Worm (Caenorhabditis elegans) whole organism, L4 larva: ENCODE data around the gene T28A8.6.

ENCODE experiments used
- F49E8.2 ChIP-seq: sonication (generic microtip); optimal IDR thresholded peaks from 2 replicates; lab custom pipeline; 2016; ENCODE audit warnings: missing compliant biosample characterization, mild to moderate bottlenecking, missing genetic modification characterization, borderline replicate concordance
- Y75B8A.6 ChIP-seq: fragments of 200-800 bp; sonication (Bioruptor generic); IDR thresholded peaks from 2 replicates; pipeline ENCODE4 v1.3.6; 2022; ENCODE audit warnings: missing genetic modification reagents, missing genetic modification characterization, missing compliant biosample characterization
- arid-1 ChIP-seq: fragments of 200-800 bp; sonication (Bioruptor generic); conservative IDR thresholded peaks from 2 replicates; pipeline ENCODE4 v1.3.6; 2022; ENCODE audit warnings: missing genetic modification reagents, missing genetic modification characterization, missing compliant biosample characterization
- ceh-82 ChIP-seq: sonication (generic microtip); optimal IDR thresholded peaks from 2 replicates; lab custom pipeline; 2017; ENCODE audit warnings: missing biosample characterization, missing genetic modification characterization
- daf-8 ChIP-seq: fragments of 200-800 bp; sonication (Bioruptor generic); IDR thresholded peaks from 2 replicates; pipeline ENCODE4 v1.3.6; 2022; ENCODE audit warnings: missing genetic modification characterization, missing compliant biosample characterization
- egl-43 ChIP-seq: fragments of 200-800 bp; sonication (Bioruptor generic); IDR thresholded peaks from 2 replicates; pipeline ENCODE4 v1.3.6; 2022; ENCODE audit warnings: missing genetic modification reagents, missing genetic modification characterization, missing compliant biosample characterization
- hlh-30 ChIP-seq: sonication (generic microtip); optimal IDR thresholded peaks from 2 replicates; lab custom pipeline; 2017; ENCODE audit warnings: antibody characterized with exemption, mild to moderate bottlenecking, missing genetic modification characterization, missing compliant biosample characterization; ENCODE audit not compliant: insufficient read depth
- lin-15B ChIP-seq: fragments of 150-350 bp; sonication (generic microtip); optimal IDR thresholded peaks from 3 replicates; lab custom pipeline; 2014; ENCODE audit warnings: missing biosample characterization, missing genetic modification characterization
- nhr-42 ChIP-seq: fragments of 200-800 bp; sonication (Bioruptor generic); IDR thresholded peaks from 2 replicates; pipeline ENCODE4 v1.3.6; 2022; ENCODE audit warnings: missing genetic modification characterization, missing compliant biosample characterization
- nhr-6 ChIP-seq: fragments of 150-350 bp; optimal IDR thresholded peaks from 2 replicates; lab custom pipeline; 2014; ENCODE audit warnings: missing biosample characterization, missing genetic modification characterization
- nhr-76 ChIP-seq: fragments of 150-350 bp; optimal IDR thresholded peaks from 2 replicates; lab custom pipeline; 2014; ENCODE audit warnings: missing biosample characterization, missing genetic modification characterization
- unc-130 ChIP-seq: sonication (generic microtip); optimal IDR thresholded peaks from 2 replicates; lab custom pipeline; 2016; ENCODE audit warnings: missing genetic modification reagents, missing genetic modification characterization, missing compliant biosample characterization
- unc-62 ChIP-seq, 3 experiments: fragments of 150-350 bp in 1 of 3; sonication (generic microtip); optimal IDR thresholded peaks in 2 of 3; peaks in 1 of 3; 1 replicate in 1 of 3; 2 replicates in 2 of 3; lab custom pipeline; 2014 to 2017; ENCODE audit warnings: missing biosample characterization in 3 of 3, missing genetic modification characterization in 3 of 3, missing genetic modification reagents in 3 of 3, missing genotype in 1 of 3

DNA sequence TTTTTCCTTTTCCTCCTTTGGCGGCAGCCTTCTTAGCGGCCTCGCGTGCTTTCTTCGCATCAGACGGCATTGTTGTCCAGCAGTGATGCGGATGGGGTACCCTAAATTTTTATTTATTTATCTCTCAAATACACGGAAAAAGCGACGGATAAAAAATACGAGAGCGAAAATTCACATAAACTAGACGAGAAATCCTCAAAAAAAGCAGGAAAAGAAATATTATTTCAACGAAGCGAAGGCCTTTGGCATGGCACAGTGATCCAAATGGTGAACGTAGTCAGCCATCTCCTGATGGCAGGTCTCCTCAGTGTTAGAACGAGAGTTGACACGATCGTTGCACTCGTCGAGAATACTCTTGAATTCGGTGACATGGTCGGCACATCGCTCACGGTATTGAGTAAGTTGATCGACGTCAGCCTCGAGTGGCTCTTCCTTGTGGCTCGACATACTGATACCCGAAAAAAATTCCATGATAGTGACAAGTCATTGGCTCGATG, 36.8 kb upstream of the T28A8.6 start, which contains the start of the genes abcf-2 and T27E9.2:
- TF ChIP-seq F49E8.2 (tag; lab: Kevin White, UChicago) (no peak), hlh-30 (no peak), egl-43 (no peak), unc-62 (GFP tag; optimal IDR thresholded peaks at IDR 0.05 in 1 of 2; lab: Kevin White, UChicago) (no peak), unc-62 (tag; optimal IDR thresholded peaks at IDR 0.05; lab: Kevin White, UChicago) (no peak), Y75B8A.6 (no peak), unc-130 (no peak), arid-1 (GFP tag; lab: Robert Waterston, UW) (no peak), daf-8 (GFP tag; lab: Robert Waterston, UW) (no peak), lin-15B (tag; lab: Kevin White, UChicago) (no peak), ceh-82 (tag; lab: Kevin White, UChicago) (no peak), nhr-6 (no peak), nhr-42 (GFP tag; lab: Robert Waterston, UW) (no peak), nhr-76 (no peak)
